Fruit fly (Drosophila melanogaster) whole organism, embryonic: ENCODE data around the gene Or65c.

ENCODE experiments used
- Ada2b ChIP-seq: fragments of 200-800 bp; sonication (Bioruptor generic); IDR thresholded peaks from 2 replicates; pipeline ENCODE4 v1.3.6; 2022; ENCODE audit warnings: missing biosample characterization, missing genetic modification characterization
- CG10366 ChIP-seq: fragments of 200-800 bp; sonication (Bioruptor generic); IDR thresholded peaks from 2 replicates; pipeline ENCODE4 v1.3.6; 2022; ENCODE audit warnings: missing biosample characterization, missing genetic modification characterization
- CG11247 ChIP-seq: fragments of 200-800 bp; sonication (Bioruptor generic); IDR thresholded peaks from 2 replicates; pipeline ENCODE4 v1.3.6; 2022; ENCODE audit warnings: missing biosample characterization, missing genetic modification characterization
- CG11696 ChIP-seq: fragments of 200-800 bp; sonication (Bioruptor generic); IDR thresholded peaks from 2 replicates; pipeline ENCODE4 v1.3.6; 2022; ENCODE audit warnings: missing biosample characterization, missing genetic modification characterization
- CG12104 ChIP-seq: fragments of 200-800 bp; sonication (Bioruptor generic); optimal IDR thresholded peaks from 3 replicates; lab custom pipeline; 2016; ENCODE audit warnings: missing biosample characterization, missing genetic modification characterization
- CG13296 ChIP-seq: fragments of 200-800 bp; sonication (Bioruptor generic); optimal IDR thresholded peaks from 3 replicates; lab custom pipeline; 2018; ENCODE audit warnings: missing biosample characterization, mild to moderate bottlenecking, missing genetic modification characterization
- CG14667 ChIP-seq: fragments of 200-800 bp; sonication (Bioruptor generic); IDR thresholded peaks from 2 replicates; pipeline ENCODE4 v1.3.6; 2022; ENCODE audit warnings: missing biosample characterization, missing genetic modification characterization
- CG1529 ChIP-seq: fragments of 200-800 bp; sonication (Bioruptor generic); optimal IDR thresholded peaks from 3 replicates; lab custom pipeline; 2018; ENCODE audit warnings: missing biosample characterization, missing genetic modification characterization
- CG15479 ChIP-seq: fragments of 200-800 bp; sonication (Bioruptor generic); optimal IDR thresholded peaks from 3 replicates; lab custom pipeline; 2019; ENCODE audit warnings: missing biosample characterization, mild to moderate bottlenecking, missing genetic modification characterization, moderate library complexity
- CG17612 ChIP-seq: fragments of 200-800 bp; sonication (Bioruptor generic); IDR thresholded peaks from 2 replicates; pipeline ENCODE4 v1.3.6; 2022; ENCODE audit warnings: missing biosample characterization, missing genetic modification characterization
- CG17829 ChIP-seq: fragments of 200-800 bp; optimal IDR thresholded peaks from 2 replicates; lab custom pipeline; 2019; ENCODE audit warnings: missing biosample characterization, mild to moderate bottlenecking, missing genetic modification characterization, moderate library complexity
- CG2202 ChIP-seq: fragments of 200-800 bp; sonication (Bioruptor generic); optimal IDR thresholded peaks from 2 replicates; lab custom pipeline; 2018; ENCODE audit warnings: missing biosample characterization, mild to moderate bottlenecking, missing genetic modification characterization
- CG32532 ChIP-seq: fragments of 200-800 bp; sonication (Bioruptor generic); IDR thresholded peaks from 2 replicates; pipeline ENCODE4 v1.3.6; 2022; ENCODE audit warnings: missing biosample characterization, missing genetic modification characterization
- CG34224 ChIP-seq: fragments of 200-800 bp; sonication (Bioruptor generic); IDR thresholded peaks from 3 replicates; pipeline ENCODE4 v1.3.6; 2022; ENCODE audit warnings: missing biosample characterization, missing genetic modification characterization; ENCODE audit not compliant: partially characterized antibody
- CG34376 ChIP-seq: fragments of 200-800 bp; sonication (Bioruptor generic); optimal IDR thresholded peaks from 2 replicates; lab custom pipeline; 2018; ENCODE audit warnings: missing biosample characterization, mild to moderate bottlenecking, missing genetic modification characterization
- CG3995 ChIP-seq: fragments of 200-800 bp; sonication (Bioruptor generic); optimal IDR thresholded peaks from 3 replicates; lab custom pipeline; 2016; ENCODE audit warnings: missing biosample characterization, missing genetic modification characterization
- CG6654 ChIP-seq: fragments of 200-800 bp; sonication (Bioruptor generic); optimal IDR thresholded peaks from 2 replicates; lab custom pipeline; 2017; ENCODE audit warnings: missing biosample characterization, mild to moderate bottlenecking, missing genetic modification characterization
- CG6689 ChIP-seq: fragments of 200-800 bp; sonication (Bioruptor generic); IDR thresholded peaks from 2 replicates; pipeline ENCODE4 v1.3.6; 2022; ENCODE audit warnings: missing biosample characterization, missing genetic modification characterization
- CG6765 ChIP-seq: fragments of 200-800 bp; sonication (Bioruptor generic); optimal IDR thresholded peaks from 3 replicates; lab custom pipeline; 2017; ENCODE audit warnings: missing biosample characterization, mild to moderate bottlenecking, missing genetic modification characterization
- CG9437 ChIP-seq: fragments of 200-800 bp; sonication (Bioruptor generic); optimal IDR thresholded peaks from 2 replicates; lab custom pipeline; 2018; ENCODE audit warnings: missing biosample characterization, mild to moderate bottlenecking, missing genetic modification characterization
- CG9727 ChIP-seq: fragments of 200-800 bp; sonication (Bioruptor generic); optimal IDR thresholded peaks from 3 replicates; lab custom pipeline; 2017; ENCODE audit warnings: missing biosample characterization, mild to moderate bottlenecking, missing genetic modification characterization
- D ChIP-seq, 2 experiments: fragments of 200-800 bp in 1 of 2; fragments of >200 bp in 1 of 2; sonication (Bioruptor generic) in 1 of 2; optimal IDR thresholded peaks; 2 replicates in 1 of 2; 3 replicates in 1 of 2; lab custom pipeline; 2017; ENCODE audit warnings: mild to moderate bottlenecking in 1 of 2, missing biosample characterization in 1 of 2, missing genetic modification characterization in 1 of 2, missing genetic modification reagents in 1 of 2
- D19A ChIP-seq: fragments of 200-800 bp; optimal IDR thresholded peaks from 3 replicates; lab custom pipeline; 2019; ENCODE audit warnings: missing biosample characterization, mild to moderate bottlenecking, missing genetic modification characterization, moderate library complexity
- Drgx ChIP-seq: fragments of 200-800 bp; sonication (Bioruptor generic); IDR thresholded peaks from 2 replicates; pipeline ENCODE4 v1.3.6; 2022; ENCODE audit warnings: missing biosample characterization, missing genetic modification characterization
- Ets65A ChIP-seq: fragments of 200-800 bp; sonication (Bioruptor generic); peaks from one replicate; lab custom pipeline; 2016; ENCODE audit warnings: missing biosample characterization, missing genetic modification characterization
- Ets97D ChIP-seq: fragments of 200-800 bp; sonication (Bioruptor generic); optimal IDR thresholded peaks from 3 replicates; lab custom pipeline; 2016; ENCODE audit warnings: missing biosample characterization, missing genetic modification characterization
- Hmx ChIP-seq: fragments of 200-800 bp; sonication (Bioruptor generic); optimal IDR thresholded peaks from 2 replicates; lab custom pipeline; 2016; ENCODE audit warnings: missing biosample characterization, missing genetic modification characterization
- Hr51 ChIP-seq, 2 experiments: fragments of 200-800 bp; sonication (Bioruptor generic); optimal IDR thresholded peaks; 2 replicates in 1 of 2; 3 replicates in 1 of 2; lab custom pipeline; 2016 to 2018; ENCODE audit warnings: missing biosample characterization in 2 of 2, missing genetic modification characterization in 2 of 2, mild to moderate bottlenecking in 1 of 2, moderate library complexity in 1 of 2
- Hsf ChIP-seq: fragments of 200-800 bp; sonication (Bioruptor generic); optimal IDR thresholded peaks from 3 replicates; lab custom pipeline; 2016; ENCODE audit warnings: missing biosample characterization, missing genetic modification characterization
- Oaz ChIP-seq: fragments of 200-800 bp; sonication (Bioruptor generic); IDR thresholded peaks from 2 replicates; pipeline ENCODE4 v1.3.6; 2022; ENCODE audit warnings: missing biosample characterization, missing genetic modification characterization
- Pdp1 ChIP-seq, 2 experiments: fragments of 200-800 bp; sonication (Bioruptor generic); optimal IDR thresholded peaks; 3 replicates each; lab custom pipeline; 2016; ENCODE audit warnings: missing biosample characterization in 2 of 2, missing genetic modification characterization in 2 of 2, mild to moderate bottlenecking in 1 of 2, moderate library complexity in 1 of 2
- Ptx1 ChIP-seq: fragments of 200-800 bp; sonication (Bioruptor generic); IDR thresholded peaks from 2 replicates; pipeline ENCODE4 v1.3.6; 2022; ENCODE audit warnings: missing biosample characterization, missing genetic modification characterization
- Tbp ChIP-seq: fragments of >200 bp; optimal IDR thresholded peaks from 2 replicates; lab custom pipeline; 2018; ENCODE audit warnings: missing biosample characterization, missing genetic modification characterization
- ara ChIP-seq: fragments of 200-800 bp; sonication (Bioruptor generic); IDR thresholded peaks from 2 replicates; pipeline ENCODE4 v1.3.6; 2022; ENCODE audit warnings: missing biosample characterization, missing genetic modification characterization
- cad ChIP-seq: fragments of >200 bp; optimal IDR thresholded peaks from 2 replicates; lab custom pipeline; 2017; ENCODE audit warnings: missing biosample characterization, missing genetic modification characterization
- dmrt99B ChIP-seq: fragments of 200-800 bp; sonication (Bioruptor generic); optimal IDR thresholded peaks from 2 replicates; lab custom pipeline; 2018; ENCODE audit warnings: missing biosample characterization, mild to moderate bottlenecking, missing genetic modification characterization, moderate library complexity
- dysf ChIP-seq: fragments of 200-800 bp; sonication (Bioruptor generic); IDR thresholded peaks from 3 replicates; pipeline ENCODE4 v1.3.6; 2022; ENCODE audit warnings: missing biosample characterization, missing genetic modification characterization
- jing ChIP-seq: fragments of 200-800 bp; sonication (Bioruptor generic); optimal IDR thresholded peaks from 2 replicates; lab custom pipeline; 2018; ENCODE audit warnings: missing biosample characterization, mild to moderate bottlenecking, missing genetic modification characterization
- jumu ChIP-seq: fragments of 200-800 bp; sonication (Bioruptor generic); optimal IDR thresholded peaks from 3 replicates; lab custom pipeline; 2016; ENCODE audit warnings: missing biosample characterization, missing genetic modification characterization
- lmd ChIP-seq: fragments of 200-800 bp; sonication (Bioruptor generic); IDR thresholded peaks from 2 replicates; pipeline ENCODE4 v1.3.6; 2022; ENCODE audit warnings: missing biosample characterization, missing genetic modification characterization
- lola ChIP-seq, 3 experiments: fragments of >200 bp in 2 of 3; fragments of 200-800 bp in 1 of 3; sonication (Bioruptor generic) in 1 of 3; optimal IDR thresholded peaks; 2 replicates each; lab custom pipeline; 2017 to 2019; ENCODE audit warnings: missing biosample characterization in 3 of 3, missing genetic modification characterization in 3 of 3, mild to moderate bottlenecking in 1 of 3, moderate library complexity in 1 of 3
- lov ChIP-seq, 2 experiments: fragments of 200-800 bp in 1 of 2; fragments of >200 bp in 1 of 2; sonication (Bioruptor generic) in 1 of 2; IDR thresholded peaks in 1 of 2; optimal IDR thresholded peaks in 1 of 2; 2 replicates in 1 of 2; 3 replicates in 1 of 2; pipeline versions ENCODE4 v1.3.6 to Lab custom; 2017 to 2022; ENCODE audit warnings: missing biosample characterization in 1 of 2, missing genetic modification characterization in 1 of 2
- org-1 ChIP-seq: fragments of 200-800 bp; sonication (Bioruptor generic); optimal IDR thresholded peaks from 2 replicates; lab custom pipeline; 2017; ENCODE audit warnings: missing biosample characterization, missing genetic modification characterization
- pita ChIP-seq: fragments of 200-800 bp; sonication (Bioruptor generic); optimal IDR thresholded peaks from 2 replicates; lab custom pipeline; 2017; ENCODE audit warnings: missing biosample characterization, mild to moderate bottlenecking, missing genetic modification characterization
- rib ChIP-seq: fragments of 200-800 bp; sonication (Bioruptor generic); IDR thresholded peaks from 2 replicates; pipeline ENCODE4 v1.3.6; 2022; ENCODE audit warnings: missing biosample characterization, missing genetic modification characterization
- row ChIP-seq: fragments of 200-800 bp; sonication (Bioruptor generic); IDR thresholded peaks from 3 replicates; pipeline ENCODE4 v1.3.6; 2022; ENCODE audit warnings: missing biosample characterization, missing genetic modification characterization
- run ChIP-seq: fragments of 200-800 bp; sonication (Bioruptor generic); optimal IDR thresholded peaks from 3 replicates; lab custom pipeline; 2018; ENCODE audit warnings: missing biosample characterization, mild to moderate bottlenecking, missing genetic modification characterization
- sd ChIP-seq: fragments of 200-800 bp; sonication (Bioruptor generic); optimal IDR thresholded peaks from 3 replicates; lab custom pipeline; 2018; ENCODE audit warnings: missing biosample characterization, mild to moderate bottlenecking, missing genetic modification characterization, moderate library complexity
- sima ChIP-seq: fragments of 200-800 bp; sonication (Bioruptor generic); optimal IDR thresholded peaks from 2 replicates; lab custom pipeline; 2016; ENCODE audit warnings: missing biosample characterization, missing genetic modification characterization
- tio ChIP-seq: fragments of 200-800 bp; sonication (Bioruptor generic); optimal IDR thresholded peaks from 2 replicates; lab custom pipeline; 2017; ENCODE audit warnings: missing biosample characterization, missing genetic modification characterization, inconsistent platforms

The Or65c gene

DNA sequence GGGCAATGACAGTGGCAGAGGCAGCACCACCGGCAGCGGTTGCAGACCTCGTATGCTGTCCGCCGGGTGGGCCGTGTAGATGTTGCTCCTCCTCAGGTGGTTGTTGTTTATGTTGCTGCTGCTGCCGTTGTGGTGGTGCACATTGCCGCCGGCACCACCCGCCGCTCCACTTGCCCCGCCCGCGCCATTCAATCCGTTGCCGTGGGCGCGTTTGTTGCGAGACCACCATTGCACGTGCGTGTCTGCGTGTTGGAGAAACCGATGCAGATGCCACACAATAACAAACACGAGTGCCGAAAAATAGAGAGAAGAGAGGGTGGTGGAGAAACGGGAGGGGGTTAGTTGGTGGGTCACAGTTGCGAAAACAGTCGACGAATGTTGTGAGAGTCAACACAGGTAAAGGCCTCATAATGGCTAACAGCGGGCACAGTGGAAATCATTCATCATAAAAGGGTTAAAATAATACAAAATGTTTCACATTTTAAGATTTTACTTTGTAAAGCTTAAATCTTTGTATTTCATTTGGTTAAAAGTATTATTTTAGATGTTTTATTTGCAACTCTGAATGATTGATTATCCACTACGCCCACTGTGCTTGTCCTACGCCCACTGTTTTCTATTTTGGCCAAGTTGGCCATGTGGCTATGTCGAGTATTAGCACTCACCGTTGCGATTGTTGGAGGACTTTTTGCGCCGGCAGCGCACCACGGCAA lies 4.1 kb downstream of the Or65c start (continued):
- TF ChIP-seq CG15479 (GFP tag; lab: Kevin White, UChicago) = no peak
- TF ChIP-seq Hr51 (GFP tag; optimal IDR thresholded peaks at IDR 0.05; lab: Kevin White, UChicago) = peak in 1 of 2 experiments; percentile 18
- TF ChIP-seq CG34376 (GFP tag; lab: Kevin White, UChicago) = no peak
- TF ChIP-seq pita = no peak
- TF ChIP-seq CG12104 = no peak
- TF ChIP-seq Tbp = no peak
- 0 out of 2 replicates have a peak, but pooled peaks have one; percentile 7 for TF ChIP-seq ara (GFP tag; lab: Robert Waterston, UW)
- TF ChIP-seq CG9437 = no peak
- TF ChIP-seq dmrt99B (tag; lab: Kevin White, UChicago) = peak; percentile 2
- TF ChIP-seq tio = no peak
- TF ChIP-seq jing (GFP tag; lab: Kevin White, UChicago) = no peak
- TF ChIP-seq Ets97D (GFP tag; lab: Kevin White, UChicago) = no peak
- TF ChIP-seq Hmx = no peak
- TF ChIP-seq sima (GFP tag; lab: Kevin White, UChicago) = no peak
- no peak for TF ChIP-seq CG14667 (GFP tag; lab: Robert Waterston, UW)
- no peak for TF ChIP-seq CG6689
- TF ChIP-seq CG17829 (tag; lab: Kevin White, UChicago) = no peak
- TF ChIP-seq D19A = no peak
- TF ChIP-seq D (optimal IDR thresholded peaks at IDR 0.05; lab: Kevin White, UChicago) = no peak
- TF ChIP-seq D (GFP tag; optimal IDR thresholded peaks at IDR 0.05; lab: Kevin White, UChicago) = no peak
- TF ChIP-seq Drgx (GFP tag; lab: Robert Waterston, UW) = peak; percentile 63
- no peak for TF ChIP-seq Hsf (GFP tag; lab: Kevin White, UChicago)
- TF ChIP-seq Ptx1 (GFP tag; lab: Robert Waterston, UW) = 0 out of 2 replicates have a peak, but pooled peaks have one; percentile 23
- TF ChIP-seq sd = no peak
- TF ChIP-seq CG6765 (GFP tag; lab: Kevin White, UChicago) = no peak
- TF ChIP-seq Ada2b (GFP tag; lab: Robert Waterston, UW) = 0 out of 2 replicates have a peak, but pooled peaks have one; percentile 6
- no peak for TF ChIP-seq dysf
- TF ChIP-seq CG13296 (GFP tag; lab: Kevin White, UChicago) = no peak
- no peak for TF ChIP-seq CG9727 (GFP tag; lab: Kevin White, UChicago)
- no peak for TF ChIP-seq Oaz
- no peak for TF ChIP-seq run (tag; lab: Kevin White, UChicago)
- no peak for TF ChIP-seq lov (optimal IDR thresholded peaks at IDR 0.05; lab: Kevin White, UChicago)
- no peak for TF ChIP-seq lov (GFP tag; IDR thresholded peaks at IDR 0.05; lab: Robert Waterston, UW)
- TF ChIP-seq rib (GFP tag; lab: Robert Waterston, UW) = no peak
- peak; percentile 68 for TF ChIP-seq Ets65A (GFP tag; lab: Kevin White, UChicago)

DNA sequence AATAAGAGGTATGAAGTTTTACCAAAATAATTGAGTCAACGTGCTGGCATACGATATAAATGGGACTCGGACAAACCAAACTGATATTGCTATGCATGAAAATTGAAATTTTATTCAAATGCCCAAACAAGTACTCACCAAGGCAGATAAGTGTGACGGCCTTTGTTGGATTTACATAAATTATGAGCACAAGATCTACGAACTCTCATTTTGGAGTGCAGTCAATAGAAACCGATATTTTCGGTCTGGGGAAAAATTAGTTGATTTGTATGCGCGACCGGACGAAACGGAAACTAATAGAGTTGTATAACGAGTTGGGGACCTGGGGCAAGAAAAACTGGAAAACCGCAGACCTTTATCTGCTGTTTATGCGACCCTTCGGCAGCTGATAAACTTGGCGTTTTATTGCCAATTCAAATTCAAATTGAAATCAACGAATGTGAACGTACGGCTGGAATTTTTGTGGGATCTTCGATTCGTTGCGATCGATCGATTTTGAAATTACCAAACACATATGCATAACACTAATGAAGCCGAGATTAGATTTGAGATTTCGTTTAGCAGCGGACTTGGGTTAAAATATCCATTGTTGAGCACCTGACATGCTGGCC lies 8.9 kb downstream of the Or65c start:
- TF ChIP-seq lola (GFP tag; optimal IDR thresholded peaks at IDR 0.05; lab: Kevin White, UChicago) (no peak), CG10366 (no peak), CG1529 (no peak), CG2202 (tag; lab: Kevin White, UChicago) (no peak), CG34224 (GFP tag; lab: Robert Waterston, UW) (no peak), CG32532 (GFP tag; lab: Robert Waterston, UW) (no peak), sd (peak; percentile 94), CG6654 (GFP tag; lab: Kevin White, UChicago) (no peak), CG11247 (no peak), CG11696 (GFP tag; lab: Robert Waterston, UW) (no peak), Pdp1 (GFP tag; optimal IDR thresholded peaks at IDR 0.05; lab: Kevin White, UChicago) (peak in 1 of 2 experiments; percentile 66), cad (no peak), lmd (no peak), org-1 (GFP tag; lab: Kevin White, UChicago) (no peak), CG3995 (GFP tag; lab: Kevin White, UChicago) (no peak), row (no peak), jumu (GFP tag; lab: Kevin White, UChicago) (no peak), CG17612 (GFP tag; lab: Robert Waterston, UW) (no peak)
